Worm (Caenorhabditis elegans): ENCODE data around the gene erd-2.1.
A peak's percentile ranks its signal among the peaks of the same experiment; 100 is the strongest.

The erd-2.1 gene

ce11 chrX:10188493-10188895 is 29.9 kb upstream of the erd-2.1 start (continued):
- TF ChIP-seq gei-17 (GFP tag; optimal IDR thresholded peaks at IDR 0.05) = peak; percentile 18
- no peak for TF ChIP-seq madf-3 (GFP tag; IDR thresholded peaks at IDR 0.05)
- no peak for TF ChIP-seq Y56A3A.18 (GFP tag; IDR thresholded peaks at IDR 0.05)
- TF ChIP-seq aptf-2 (GFP tag; conservative IDR thresholded peaks at IDR 0.05) = no peak
- no peak for TF ChIP-seq F33H1.4 (GFP tag; IDR thresholded peaks at IDR 0.05)
- no peak for TF ChIP-seq hlh-12 (tag; optimal IDR thresholded peaks at IDR 0.05)
- peak; percentile 49; the same call in 1 of the 2 replicates for TF ChIP-seq let-526 (GFP tag; IDR thresholded peaks at IDR 0.05)
- no peak for TF ChIP-seq xnd-1 (tag; optimal IDR thresholded peaks at IDR 0.05)
- peak; percentile 50 for TF ChIP-seq F22D6.2 (tag; optimal IDR thresholded peaks at IDR 0.05)
- no peak for TF ChIP-seq egl-18 (GFP tag; IDR thresholded peaks at IDR 0.05)
- TF ChIP-seq nfya-2 (GFP tag; IDR thresholded peaks at IDR 0.05) = no peak
- TF ChIP-seq dpl-1 (GFP tag; optimal IDR thresholded peaks at IDR 0.05) = no peak
- TF ChIP-seq atf-7 (tag; optimal IDR thresholded peaks at IDR 0.05) = no peak
- TF ChIP-seq F39B2.1 (GFP tag; IDR thresholded peaks at IDR 0.05) = no peak
- TF ChIP-seq unc-62 (GFP tag; optimal IDR thresholded peaks at IDR 0.05) = no peak
- no peak; the same call in 1 of the 2 replicates for TF ChIP-seq B0336.3 (GFP tag; IDR thresholded peaks at IDR 0.05)
- peak; percentile 59 for TF ChIP-seq attf-5 (GFP tag; optimal IDR thresholded peaks at IDR 0.05)
- TF ChIP-seq nhr-120 (GFP tag; IDR thresholded peaks at IDR 0.05) = no peak
- TF ChIP-seq hmg-1.2 (GFP tag; IDR thresholded peaks at IDR 0.05) = peak; percentile 60
- peak; percentile 38 for TF ChIP-seq madf-10 (tag; optimal IDR thresholded peaks at IDR 0.05)
- TF ChIP-seq Y95B8A.8 (GFP tag; IDR thresholded peaks at IDR 0.05) = no peak
- peak; percentile 63 for TF ChIP-seq mcd-1 (GFP tag; IDR thresholded peaks at IDR 0.05)
- no peak for TF ChIP-seq F49E8.2 (tag; optimal IDR thresholded peaks at IDR 0.05; ENCODE audit: insufficient read depth)
- TF ChIP-seq ztf-28 (GFP tag; IDR thresholded peaks at IDR 0.05) = no peak
- TF ChIP-seq dpff-1 (tag; optimal IDR thresholded peaks at IDR 0.05) = no peak
- TF ChIP-seq nfya-1 (tag; optimal IDR thresholded peaks at IDR 0.05; ENCODE audit: borderline replicate concordance, insufficient read depth) = no peak
- TF ChIP-seq athp-1 (tag; optimal IDR thresholded peaks at IDR 0.05) = no peak
- TF ChIP-seq F10E7.11 (tag; optimal IDR thresholded peaks at IDR 0.05) = no peak
- TF ChIP-seq zfh-2 (GFP tag; conservative IDR thresholded peaks at IDR 0.05) = peak; percentile 98
- TF ChIP-seq K12H6.12 (tag; optimal IDR thresholded peaks at IDR 0.05) = peak; percentile 88
- no peak for TF ChIP-seq B0019.2 (GFP tag; conservative IDR thresholded peaks at IDR 0.05)
- no peak for TF ChIP-seq sptf-2 (GFP tag; optimal IDR thresholded peaks at IDR 0.05)
- TF ChIP-seq lsy-27 (tag; optimal IDR thresholded peaks at IDR 0.05; ENCODE audit: borderline replicate concordance, insufficient read depth) = no peak
- no peak for TF ChIP-seq F57C9.4 (tag; optimal IDR thresholded peaks at IDR 0.05)
- TF ChIP-seq ceh-58 (GFP tag; IDR thresholded peaks at IDR 0.05) = no peak
- no peak for TF ChIP-seq madf-6 (GFP tag; IDR thresholded peaks at IDR 0.05)
- no peak for TF ChIP-seq repo-1 (tag; optimal IDR thresholded peaks at IDR 0.05)
- TF ChIP-seq tlf-1 (GFP tag; optimal IDR thresholded peaks at IDR 0.05) = no peak
- no peak for TF ChIP-seq B0261.1 (tag; optimal IDR thresholded peaks at IDR 0.05)
- TF ChIP-seq cebp-1 (GFP tag; IDR thresholded peaks at IDR 0.05) = 0 out of 2 replicates have a peak, but pooled peaks have one; percentile 20
- peak; percentile 75 for TF ChIP-seq cebp-1 (tag; optimal IDR thresholded peaks at IDR 0.05)
- TF ChIP-seq let-607 (tag; optimal IDR thresholded peaks at IDR 0.05) = peak in 1 of 2 experiments; percentile 25
- peak; percentile 44 for TF ChIP-seq chd-7 (tag; optimal IDR thresholded peaks at IDR 0.05)
- no peak for TF ChIP-seq ceh-79 (tag; optimal IDR thresholded peaks at IDR 0.05)
- TF ChIP-seq ztf-22 (GFP tag; optimal IDR thresholded peaks at IDR 0.05) = no peak
- no peak for TF ChIP-seq ZK185.1 (tag; optimal IDR thresholded peaks at IDR 0.05; ENCODE audit: poor library complexity, severe bottlenecking)
- TF ChIP-seq Y67H2A.10 (GFP tag; conservative IDR thresholded peaks at IDR 0.05) = no peak
- TF ChIP-seq T07F8.4 (tag; optimal IDR thresholded peaks at IDR 0.05) = peak; percentile 15
- TF ChIP-seq sdz-38 (tag; optimal IDR thresholded peaks at IDR 0.05) = no peak
